Fruit fly (Drosophila melanogaster): Measurements from ENCODE around the gene Naglu.

The Naglu gene

DNA sequence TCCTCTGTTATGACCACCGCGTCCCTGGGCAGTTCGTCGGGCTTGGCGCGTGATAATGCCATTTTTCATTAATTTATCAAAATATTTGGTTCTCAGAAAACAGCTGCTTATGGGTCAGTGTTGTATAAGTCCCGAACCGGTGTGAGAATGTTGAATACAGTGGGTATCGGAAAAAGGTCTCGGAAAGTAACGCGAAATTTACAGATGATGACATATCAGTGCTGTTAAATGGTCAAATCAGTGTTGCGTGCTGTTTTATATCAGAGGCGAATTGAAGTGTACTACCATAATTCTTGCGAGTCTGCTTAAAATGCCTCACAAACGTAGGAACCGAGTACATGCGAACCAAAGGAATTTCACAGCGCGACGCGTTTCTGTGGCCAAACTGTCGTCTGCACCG lies 29.0 kb downstream of the Naglu start, which contains the start of the genes CG13392 and Rcd4 (continued):
- TF ChIP-seq CG9437 (GFP tag; optimal IDR thresholded peaks at IDR 0.05) (peak; percentile 34), eyg (GFP tag; optimal IDR thresholded peaks at IDR 0.05) (peak; percentile 10), ap (GFP tag; IDR thresholded peaks at IDR 0.05) (no peak), bbx (GFP tag; IDR thresholded peaks at IDR 0.05; ENCODE audit: partially characterized antibody) (peak; percentile 79), CG7786 (GFP tag; optimal IDR thresholded peaks at IDR 0.05) (peak; percentile 88), ash1 (GFP tag; optimal IDR thresholded peaks at IDR 0.05) (peak; percentile 15), bab2 (GFP tag; optimal IDR thresholded peaks at IDR 0.05) (peak; percentile 76), Max (GFP tag; optimal IDR thresholded peaks at IDR 0.05) (peak; percentile 6), PHDP (tag; optimal IDR thresholded peaks at IDR 0.05) (peak; percentile 58), Awh (GFP tag; IDR thresholded peaks at IDR 0.05) (no peak), CG3407 (GFP tag; optimal IDR thresholded peaks at IDR 0.05) (no peak), CG14860 (GFP tag; IDR thresholded peaks at IDR 0.05; ENCODE audit: partially characterized antibody) (peak; percentile 44; the same call in 2 of the 3 replicates), CG4617 (GFP tag; optimal IDR thresholded peaks at IDR 0.05; ENCODE audit: borderline replicate concordance) (peak; percentile 84), CG32767 (GFP tag; IDR thresholded peaks at IDR 0.05) (no peak), stwl (tag; optimal IDR thresholded peaks at IDR 0.05) (peak; percentile 100), gfzf (GFP tag; optimal IDR thresholded peaks at IDR 0.05) (peak; percentile 44), Doc2 (GFP tag; IDR thresholded peaks at IDR 0.05) (no peak), chif (GFP tag; optimal IDR thresholded peaks at IDR 0.05) (peak; percentile 47 to 65), TFAM (GFP tag; optimal IDR thresholded peaks at IDR 0.05) (no peak), CG8359 (GFP tag; optimal IDR thresholded peaks at IDR 0.05; ENCODE audit: borderline replicate concordance) (no peak), ATbp (GFP tag; optimal IDR thresholded peaks at IDR 0.05) (no peak), Dll (GFP tag; IDR thresholded peaks at IDR 0.05; ENCODE audit: partially characterized antibody) (peak; percentile 63; the same call in 2 of the 4 replicates), kah (GFP tag; optimal IDR thresholded peaks at IDR 0.05) (peak; percentile 33), Side (GFP tag; optimal IDR thresholded peaks at IDR 0.05) (peak; percentile 80), CG17385 (GFP tag; optimal IDR thresholded peaks at IDR 0.05) (peak; percentile 65), emc (GFP tag; optimal IDR thresholded peaks at IDR 0.05) (peak; percentile 55), Hr78 (GFP tag; optimal IDR thresholded peaks at IDR 0.05) (no peak), CG6272 (GFP tag; IDR thresholded peaks at IDR 0.05) (no peak), CG17328 (GFP tag; IDR thresholded peaks at IDR 0.05) (0 out of 2 replicates have a peak, but pooled peaks have one; percentile 18), CG15601 (tag; optimal IDR thresholded peaks at IDR 0.05) (peak; percentile 14), jing (GFP tag; optimal IDR thresholded peaks at IDR 0.05) (no peak), slp2 (GFP tag; optimal IDR thresholded peaks at IDR 0.05) (peak; percentile 30), hbn (GFP tag; IDR thresholded peaks at IDR 0.05; ENCODE audit: partially characterized antibody) (peak; percentile 53; the same call in 1 of the 2 replicates), zfh1 (GFP tag; IDR thresholded peaks at IDR 0.05) (peak; percentile 75; the same call in 2 of the 3 replicates), CG4424 (GFP tag; optimal IDR thresholded peaks at IDR 0.05) (peak; percentile 91), vfl (GFP tag; optimal IDR thresholded peaks at IDR 0.05) (peak; percentile 68), CG4730 (GFP tag; IDR thresholded peaks at IDR 0.05) (0 out of 2 replicates have a peak, but pooled peaks have one; percentile 28), mam (GFP tag; optimal IDR thresholded peaks at IDR 0.05) (peak; percentile 84), Tbp (GFP tag; optimal IDR thresholded peaks at IDR 0.05) (no peak), CG31388 (GFP tag; optimal IDR thresholded peaks at IDR 0.05) (no peak), CG8944 (GFP tag; optimal IDR thresholded peaks at IDR 0.05) (peak; percentile 56), C15 (GFP tag; IDR thresholded peaks at IDR 0.05) (no peak), CG14965 (GFP tag; optimal IDR thresholded peaks at IDR 0.05; ENCODE audit: borderline replicate concordance) (no peak), CG17912 (GFP tag; optimal IDR thresholded peaks at IDR 0.05) (no peak), Usf (GFP tag; optimal IDR thresholded peaks at IDR 0.05) (no peak), vnd (GFP tag; IDR thresholded peaks at IDR 0.05; ENCODE audit: partially characterized antibody) (0 out of 3 replicates have a peak, but pooled peaks have one; percentile 16), CG16863 (GFP tag; optimal IDR thresholded peaks at IDR 0.05) (peak; percentile 66), oc (tag; optimal IDR thresholded peaks at IDR 0.05) (no peak), Vsx1 (GFP tag; optimal IDR thresholded peaks at IDR 0.05) (no peak), Lhr (GFP tag; optimal IDR thresholded peaks at IDR 0.05) (peak; percentile 35)

All from whole organism, embryonic.